Worm (Caenorhabditis elegans): ENCODE data around the gene bath-27.

Gene bath-27

ce11 chrII:3387503-3387902 lies 28.6 kb downstream of the bath-27 start, which contains the start of gene T06D4.6:
T06D4.6 (minus strand) TSS chrII:3387603.
- TF ChIP-seq nhr-11 (tag; optimal IDR thresholded peaks at IDR 0.05) (no peak), ceh-48 (tag; optimal IDR thresholded peaks at IDR 0.05) (no peak), ceh-6 (GFP tag; optimal IDR thresholded peaks at IDR 0.05) (no peak), tbx-7 (tag; optimal IDR thresholded peaks at IDR 0.05) (no peak), ceh-45 (GFP tag; IDR thresholded peaks at IDR 0.05) (no peak), hlh-15 (tag; optimal IDR thresholded peaks at IDR 0.05) (no peak), gmeb-2 (tag; optimal IDR thresholded peaks at IDR 0.05) (no peak), ceh-2 (tag; optimal IDR thresholded peaks at IDR 0.05) (no peak), ahr-1 (tag; optimal IDR thresholded peaks at IDR 0.05) (no peak), ets-4 (tag; optimal IDR thresholded peaks at IDR 0.05) (no peak), F13H6.1 (tag; optimal IDR thresholded peaks at IDR 0.05) (no peak), hlh-8 (tag; optimal IDR thresholded peaks at IDR 0.05) (no peak), fkh-10 (GFP tag; optimal IDR thresholded peaks at IDR 0.05) (no peak), fax-1 (tag; optimal IDR thresholded peaks at IDR 0.05) (no peak), pros-1 (tag; optimal IDR thresholded peaks at IDR 0.05) (no peak), Y22D7AL.16 (tag; optimal IDR thresholded peaks at IDR 0.05) (no peak), pha-2 (tag; optimal IDR thresholded peaks at IDR 0.05) (no peak), ztf-16 (tag; optimal IDR thresholded peaks at IDR 0.05) (no peak)

- no peak for TF ChIP-seq ceh-24 (tag; optimal IDR thresholded peaks at IDR 0.05)
- TF ChIP-seq unc-3 (GFP tag; conservative IDR thresholded peaks at IDR 0.05): no peak
- no peak for TF ChIP-seq unc-3 (tag; optimal IDR thresholded peaks at IDR 0.05)
- TF ChIP-seq ceh-6 (GFP tag; optimal IDR thresholded peaks at IDR 0.05): no peak
- TF ChIP-seq tbx-7 (tag; optimal IDR thresholded peaks at IDR 0.05): no peak
- TF ChIP-seq C38D4.7 (GFP tag; optimal IDR thresholded peaks at IDR 0.05): no peak
- TF ChIP-seq pat-9 (tag; optimal IDR thresholded peaks at IDR 0.05): no peak
- TF ChIP-seq fax-1 (tag; optimal IDR thresholded peaks at IDR 0.05): no peak
- no peak for TF ChIP-seq nfya-1 (tag; optimal IDR thresholded peaks at IDR 0.05)
- no peak for TF ChIP-seq K09A11.1 (tag; optimal IDR thresholded peaks at IDR 0.05; ENCODE audit: insufficient read depth)
- TF ChIP-seq ahr-1 (tag; optimal IDR thresholded peaks at IDR 0.05): no peak
- TF ChIP-seq dmd-4 (tag; optimal IDR thresholded peaks at IDR 0.05; ENCODE audit: borderline replicate concordance): no peak
- no peak for TF ChIP-seq ztf-16 (tag; optimal IDR thresholded peaks at IDR 0.05)
- no peak for TF ChIP-seq ets-4 (tag; optimal IDR thresholded peaks at IDR 0.05)
- no peak for TF ChIP-seq unc-86 (tag; optimal IDR thresholded peaks at IDR 0.05)
- no peak for TF ChIP-seq odd-2 (tag; optimal IDR thresholded peaks at IDR 0.05)
- TF ChIP-seq unc-42 (tag; optimal IDR thresholded peaks at IDR 0.05): no peak
- no peak for TF ChIP-seq lin-11 (tag; optimal IDR thresholded peaks at IDR 0.05)
- TF ChIP-seq pax-1 (tag; optimal IDR thresholded peaks at IDR 0.05): no peak
- TF ChIP-seq ceh-48 (tag; optimal IDR thresholded peaks at IDR 0.05): no peak
Observed at ce11 chrII:3395484-3395883, 36.5 kb downstream of the bath-27 start, which contains the start of gene nep-20. nep-20 (minus strand) TSS chrII:3395584.

- no peak for TF ChIP-seq sdc-2 (tag; optimal IDR thresholded peaks at IDR 0.05)
Observed at ce11 chrII:3399212-3399611, 40.3 kb downstream of the bath-27 start, which contains the start of gene nep-9. nep-9 (minus strand) TSS chrII:3399312.

ce11 chrII:3402854-3403253 lies 43.9 kb downstream of the bath-27 start, which contains the start of gene nep-10:
nep-10 (minus strand) TSS chrII:3402954.
- no peak for TF ChIP-seq ref-2 (tag; optimal IDR thresholded peaks at IDR 0.05)
- no peak for TF ChIP-seq ceh-45 (GFP tag; IDR thresholded peaks at IDR 0.05)
- no peak for TF ChIP-seq pag-3 (tag; optimal IDR thresholded peaks at IDR 0.05; ENCODE audit: borderline replicate concordance)
- TF ChIP-seq ttx-3 (tag; optimal IDR thresholded peaks at IDR 0.05): no peak
- no peak for TF ChIP-seq C38D4.7 (GFP tag; optimal IDR thresholded peaks at IDR 0.05)
- no peak for TF ChIP-seq ceh-9 (tag; optimal IDR thresholded peaks at IDR 0.05)
- TF ChIP-seq tbx-7 (tag; optimal IDR thresholded peaks at IDR 0.05): no peak
- TF ChIP-seq ahr-1 (tag; optimal IDR thresholded peaks at IDR 0.05): no peak
- no peak for TF ChIP-seq C08G9.2 (tag; optimal IDR thresholded peaks at IDR 0.05)
- no peak for TF ChIP-seq pax-1 (tag; optimal IDR thresholded peaks at IDR 0.05)
- TF ChIP-seq hlh-30 (tag; optimal IDR thresholded peaks at IDR 0.05; ENCODE audit: insufficient read depth): no peak
- TF ChIP-seq ceh-31 (tag; optimal IDR thresholded peaks at IDR 0.05): no peak
- no peak for TF ChIP-seq hlh-13 (GFP tag; optimal IDR thresholded peaks at IDR 0.05)
- TF ChIP-seq dve-1 (tag; optimal IDR thresholded peaks at IDR 0.05): no peak

All from whole organism, late embryonic.